Fruit fly (Drosophila melanogaster) whole organism, prepupa: ENCODE results near the gene Ir94f.

Experiments used
- Blimp-1 ChIP-seq: fragments of 200-800 bp; sonication (Bioruptor generic); optimal IDR thresholded peaks from 3 replicates; lab custom pipeline; 2017; ENCODE audit warnings: missing biosample characterization, missing genetic modification characterization, mild to moderate bottlenecking, moderate library complexity, missing genetic modification reagents
- CG10631 ChIP-seq: fragments of 200-800 bp; sonication (Bioruptor generic); optimal IDR thresholded peaks from 2 replicates; lab custom pipeline; 2016; ENCODE audit warnings: missing biosample characterization, missing genetic modification characterization
- CG10669 ChIP-seq: fragments of 200-800 bp; sonication (Bioruptor generic); optimal IDR thresholded peaks from 3 replicates; lab custom pipeline; 2018; ENCODE audit warnings: missing biosample characterization, mild to moderate bottlenecking, missing genetic modification characterization, moderate library complexity
- CG11294 ChIP-seq: fragments of 200-800 bp; sonication (Bioruptor generic); IDR thresholded peaks from 2 replicates; pipeline ENCODE4 v1.3.6; 2022; ENCODE audit warnings: missing biosample characterization, missing genetic modification characterization
- CG11762 ChIP-seq: fragments of 200-800 bp; sonication (Bioruptor generic); optimal IDR thresholded peaks from 3 replicates; lab custom pipeline; 2016; ENCODE audit warnings: missing biosample characterization, missing genetic modification characterization; ENCODE audit not compliant: insufficient read depth
- CG11902 ChIP-seq: fragments of 200-800 bp; sonication (Bioruptor generic); optimal IDR thresholded peaks from 3 replicates; lab custom pipeline; 2016; ENCODE audit warnings: missing biosample characterization, missing genetic modification characterization
- CG15336 ChIP-seq: fragments of 200-800 bp; sonication (Bioruptor generic); IDR thresholded peaks from 2 replicates; pipeline ENCODE4 v1.3.6; 2022; ENCODE audit warnings: missing biosample characterization, missing genetic modification characterization
- CG3032 ChIP-seq: fragments of 200-800 bp; optimal IDR thresholded peaks from 2 replicates; lab custom pipeline; 2019; ENCODE audit warnings: missing biosample characterization, mild to moderate bottlenecking, missing genetic modification characterization, moderate library complexity
- CG31627 ChIP-seq: fragments of 200-800 bp; sonication (Bioruptor generic); optimal IDR thresholded peaks from 3 replicates; lab custom pipeline; 2016; ENCODE audit warnings: missing biosample characterization, missing genetic modification characterization
- CG32006 ChIP-seq: fragments of 200-800 bp; sonication (Bioruptor generic); optimal IDR thresholded peaks from 3 replicates; lab custom pipeline; 2017; ENCODE audit warnings: missing biosample characterization, mild to moderate bottlenecking, missing genetic modification characterization
- CG34406 ChIP-seq: fragments of 200-800 bp; sonication (Bioruptor generic); optimal IDR thresholded peaks from 3 replicates; lab custom pipeline; 2016; ENCODE audit warnings: missing biosample characterization, missing genetic modification characterization
- CG3919 ChIP-seq: fragments of 200-800 bp; sonication (Bioruptor generic); optimal IDR thresholded peaks from 3 replicates; lab custom pipeline; 2016; ENCODE audit warnings: missing biosample characterization, missing genetic modification characterization
- CG6163 ChIP-seq: fragments of 200-800 bp; sonication (Bioruptor generic); IDR thresholded peaks from 3 replicates; pipeline ENCODE4 v1.3.6; 2022; ENCODE audit warnings: missing biosample characterization, missing genetic modification characterization
- CG6276 ChIP-seq: fragments of 200-800 bp; sonication (Bioruptor generic); optimal IDR thresholded peaks from 2 replicates; lab custom pipeline; 2017; ENCODE audit warnings: missing biosample characterization, mild to moderate bottlenecking, missing genetic modification characterization
- CG6792 ChIP-seq: fragments of 200-800 bp; sonication (Bioruptor generic); optimal IDR thresholded peaks from 3 replicates; lab custom pipeline; 2016; ENCODE audit warnings: missing biosample characterization, missing genetic modification characterization
- CG6854 ChIP-seq: fragments of 200-800 bp; sonication (Bioruptor generic); optimal IDR thresholded peaks from 2 replicates; lab custom pipeline; 2017; ENCODE audit warnings: missing biosample characterization, mild to moderate bottlenecking, missing genetic modification characterization
- CG7368 ChIP-seq: fragments of 200-800 bp; sonication (Bioruptor generic); optimal IDR thresholded peaks from 3 replicates; lab custom pipeline; 2016; ENCODE audit warnings: missing biosample characterization, missing genetic modification characterization
- CG8319 ChIP-seq: fragments of 200-800 bp; sonication (Bioruptor generic); optimal IDR thresholded peaks from 3 replicates; lab custom pipeline; 2016; ENCODE audit warnings: missing biosample characterization, missing genetic modification characterization
- CG8632 ChIP-seq: fragments of 200-800 bp; sonication (Bioruptor generic); optimal IDR thresholded peaks from 3 replicates; lab custom pipeline; 2016; ENCODE audit warnings: missing biosample characterization, missing genetic modification characterization
- CG9139 ChIP-seq: fragments of 200-800 bp; sonication (Bioruptor generic); optimal IDR thresholded peaks from 3 replicates; lab custom pipeline; 2017; ENCODE audit warnings: missing biosample characterization, mild to moderate bottlenecking, missing genetic modification characterization
- Eip75B ChIP-seq: fragments of 200-800 bp; sonication (Bioruptor generic); optimal IDR thresholded peaks from 3 replicates; lab custom pipeline; 2016; ENCODE audit warnings: missing biosample characterization, missing genetic modification characterization
- Eip78C ChIP-seq: fragments of 200-800 bp; sonication (Bioruptor generic); peaks from one replicate; lab custom pipeline; 2016; ENCODE audit warnings: missing biosample characterization, missing genetic modification characterization
- Eip93F ChIP-seq: fragments of 200-800 bp; sonication (Bioruptor generic); optimal IDR thresholded peaks from 2 replicates; lab custom pipeline; 2016; ENCODE audit warnings: missing biosample characterization, mild to moderate bottlenecking, missing genetic modification characterization
- Ets21C ChIP-seq: fragments of 200-800 bp; sonication (Bioruptor generic); optimal IDR thresholded peaks from 3 replicates; lab custom pipeline; 2016; ENCODE audit warnings: missing biosample characterization, missing genetic modification characterization
- Ets96B ChIP-seq: fragments of 200-800 bp; optimal IDR thresholded peaks from 2 replicates; lab custom pipeline; 2019; ENCODE audit warnings: missing biosample characterization, mild to moderate bottlenecking, missing genetic modification characterization, moderate library complexity
- Hr39 ChIP-seq: fragments of 200-800 bp; sonication (Bioruptor generic); optimal IDR thresholded peaks from 2 replicates; lab custom pipeline; 2016; ENCODE audit warnings: missing biosample characterization, missing genetic modification characterization
- Hr4 ChIP-seq: fragments of 200-800 bp; sonication (Bioruptor generic); optimal IDR thresholded peaks from 3 replicates; lab custom pipeline; 2016; ENCODE audit warnings: missing biosample characterization, missing genetic modification characterization
- Met ChIP-seq: fragments of 200-800 bp; sonication (Bioruptor generic); optimal IDR thresholded peaks from 3 replicates; lab custom pipeline; 2016; ENCODE audit warnings: missing biosample characterization, missing genetic modification characterization
- OdsH ChIP-seq: fragments of 200-800 bp; sonication (Bioruptor generic); optimal IDR thresholded peaks from 3 replicates; lab custom pipeline; 2016; ENCODE audit warnings: missing biosample characterization, missing genetic modification characterization
- Smox ChIP-seq: fragments of 200-800 bp; sonication (Bioruptor generic); optimal IDR thresholded peaks from 3 replicates; lab custom pipeline; 2016; ENCODE audit warnings: missing biosample characterization, missing genetic modification characterization
- Sox102F ChIP-seq: fragments of 200-800 bp; sonication (Bioruptor generic); optimal IDR thresholded peaks from 2 replicates; lab custom pipeline; 2016; ENCODE audit warnings: missing biosample characterization, mild to moderate bottlenecking, missing genetic modification characterization
- Sox14 ChIP-seq: fragments of 200-800 bp; sonication (Bioruptor generic); optimal IDR thresholded peaks from 3 replicates; lab custom pipeline; 2016; ENCODE audit warnings: missing biosample characterization, missing genetic modification characterization
- Sox15 ChIP-seq: fragments of 200-800 bp; sonication (Bioruptor generic); optimal IDR thresholded peaks from 3 replicates; lab custom pipeline; 2016; ENCODE audit warnings: missing biosample characterization, missing genetic modification characterization
- achi ChIP-seq: fragments of 200-800 bp; sonication (Bioruptor generic); optimal IDR thresholded peaks from 3 replicates; lab custom pipeline; 2016; ENCODE audit warnings: missing biosample characterization, missing genetic modification characterization
- acj6 ChIP-seq: fragments of 200-800 bp; sonication (Bioruptor generic); optimal IDR thresholded peaks from 3 replicates; lab custom pipeline; 2016; ENCODE audit warnings: missing biosample characterization, missing genetic modification characterization
- cyc ChIP-seq: fragments of 200-800 bp; sonication (Bioruptor generic); optimal IDR thresholded peaks from 3 replicates; lab custom pipeline; 2016; ENCODE audit warnings: missing biosample characterization, missing genetic modification characterization
- dac ChIP-seq: fragments of 200-800 bp; sonication (Bioruptor generic); optimal IDR thresholded peaks from 2 replicates; lab custom pipeline; 2017; ENCODE audit warnings: missing biosample characterization, mild to moderate bottlenecking, missing genetic modification characterization
- eg ChIP-seq: fragments of 200-800 bp; sonication (Bioruptor generic); IDR thresholded peaks from 3 replicates; pipeline ENCODE4 v1.3.6; 2022; ENCODE audit warnings: missing biosample characterization, missing genetic modification characterization
- esn ChIP-seq: fragments of 200-800 bp; sonication (Bioruptor generic); optimal IDR thresholded peaks from 2 replicates; lab custom pipeline; 2016; ENCODE audit warnings: missing biosample characterization, mild to moderate bottlenecking, missing genetic modification characterization, moderate library complexity
- fd59A ChIP-seq: fragments of 200-800 bp; sonication (Bioruptor generic); optimal IDR thresholded peaks from 2 replicates; lab custom pipeline; 2017; ENCODE audit warnings: missing biosample characterization, mild to moderate bottlenecking, missing genetic modification characterization, missing genetic modification reagents
- fd85E ChIP-seq: fragments of 200-800 bp; sonication (Bioruptor generic); optimal IDR thresholded peaks from 3 replicates; lab custom pipeline; 2016; ENCODE audit warnings: missing biosample characterization, missing genetic modification characterization
- lz ChIP-seq: fragments of 200-800 bp; sonication (Bioruptor generic); optimal IDR thresholded peaks from 3 replicates; lab custom pipeline; 2016; ENCODE audit warnings: missing biosample characterization, missing genetic modification characterization
- net ChIP-seq: fragments of 200-800 bp; sonication (Bioruptor generic); optimal IDR thresholded peaks from 3 replicates; lab custom pipeline; 2016; ENCODE audit warnings: missing biosample characterization, missing genetic modification characterization
- pdm3 ChIP-seq: fragments of 200-800 bp; sonication (Bioruptor generic); optimal IDR thresholded peaks from 3 replicates; lab custom pipeline; 2016; ENCODE audit warnings: missing biosample characterization, missing genetic modification characterization
- ss ChIP-seq, 2 experiments: fragments of 200-800 bp; sonication (Bioruptor generic); optimal IDR thresholded peaks; 2 replicates in 1 of 2; 3 replicates in 1 of 2; lab custom pipeline; 2017 to 2018; ENCODE audit warnings: mild to moderate bottlenecking in 2 of 2, missing biosample characterization in 2 of 2, missing genetic modification characterization in 2 of 2, moderate library complexity in 1 of 2
- svp ChIP-seq: fragments of 200-800 bp; sonication (Bioruptor generic); peaks from one replicate; lab custom pipeline; 2016; ENCODE audit warnings: missing biosample characterization, missing genetic modification characterization
- topi ChIP-seq: fragments of 200-800 bp; sonication (Bioruptor generic); optimal IDR thresholded peaks from 3 replicates; lab custom pipeline; 2016; ENCODE audit warnings: missing biosample characterization, missing genetic modification characterization
- vri ChIP-seq: fragments of 200-800 bp; sonication (Bioruptor generic); optimal IDR thresholded peaks from 3 replicates; lab custom pipeline; 2016; ENCODE audit warnings: missing biosample characterization, mild to moderate bottlenecking, missing genetic modification characterization

Ir94f gene

DNA sequence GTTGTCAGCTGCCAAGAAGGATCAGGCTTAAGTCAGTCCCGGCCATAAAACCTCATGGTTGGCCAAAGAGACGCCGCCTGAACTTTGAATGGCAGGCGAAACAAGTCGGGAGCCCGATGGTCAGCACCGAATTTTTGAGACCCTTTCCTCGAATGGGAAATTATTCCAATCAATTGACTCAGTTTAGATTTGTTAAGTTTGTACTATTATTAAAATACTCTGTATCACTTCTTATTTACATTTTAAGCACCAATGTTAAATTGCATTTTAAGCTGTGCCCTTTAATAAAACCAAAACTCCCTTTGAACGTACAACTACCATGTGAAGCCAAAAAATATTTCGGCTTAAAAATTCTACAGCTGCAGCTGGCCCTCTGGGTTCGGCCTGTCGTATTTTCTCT lies 5.1 kb downstream of the Ir94f start:
- TF ChIP-seq ss (GFP tag; optimal IDR thresholded peaks at IDR 0.05; lab: Kevin White, UChicago) (peak in 1 of 2 experiments; percentile 22), Eip75B (GFP tag; lab: Kevin White, UChicago) (peak; percentile 77), eg (no peak), acj6 (peak; percentile 83), fd59A (no peak), CG10631 (peak; percentile 57), CG6276 (no peak), CG11902 (GFP tag; lab: Kevin White, UChicago) (peak; percentile 86), CG11294 (GFP tag; lab: Robert Waterston, UW) (no peak), lz (GFP tag; lab: Kevin White, UChicago) (peak; percentile 87), CG3919 (GFP tag; lab: Kevin White, UChicago) (peak; percentile 84), CG8632 (GFP tag; lab: Kevin White, UChicago) (peak; percentile 81), Sox14 (GFP tag; lab: Kevin White, UChicago) (peak; percentile 72), Eip78C (GFP tag; lab: Kevin White, UChicago) (peak; percentile 95), cyc (peak; percentile 88), CG3032 (tag; lab: Kevin White, UChicago) (no peak), Eip93F (GFP tag; lab: Kevin White, UChicago) (peak; percentile 58), CG11762 (GFP tag; lab: Kevin White, UChicago) (peak; percentile 50), vri (peak; percentile 75), Hr39 (GFP tag; lab: Kevin White, UChicago) (peak; percentile 92), CG6163 (GFP tag; lab: Robert Waterston, UW) (peak; percentile 70), dac (GFP tag; lab: Kevin White, UChicago) (no peak), Smox (GFP tag; lab: Kevin White, UChicago) (peak; percentile 88), fd85E (peak; percentile 61), svp (GFP tag; lab: Kevin White, UChicago) (peak; percentile 95), esn (GFP tag; lab: Kevin White, UChicago) (peak; percentile 91), CG31627 (GFP tag; lab: Kevin White, UChicago) (peak; percentile 88), net (GFP tag; lab: Kevin White, UChicago) (peak; percentile 68), Met (GFP tag; lab: Kevin White, UChicago) (peak; percentile 91), CG32006 (GFP tag; lab: Kevin White, UChicago) (peak; percentile 3), CG6792 (GFP tag; lab: Kevin White, UChicago) (peak; percentile 88), pdm3 (GFP tag; lab: Kevin White, UChicago) (peak; percentile 83), Ets21C (GFP tag; lab: Kevin White, UChicago) (peak; percentile 86), CG15336 (GFP tag; lab: Robert Waterston, UW) (no peak), Ets96B (tag; lab: Kevin White, UChicago) (no peak), Blimp-1 (GFP tag; lab: Kevin White, UChicago) (peak; percentile 76), topi (GFP tag; lab: Kevin White, UChicago) (peak; percentile 89), CG6854 (GFP tag; lab: Kevin White, UChicago) (peak; percentile 67), Sox102F (GFP tag; lab: Kevin White, UChicago) (peak; percentile 92), CG7368 (GFP tag; lab: Kevin White, UChicago) (peak; percentile 67), Hr4 (GFP tag; lab: Kevin White, UChicago) (no peak), achi (GFP tag; lab: Kevin White, UChicago) (peak; percentile 79), CG9139 (GFP tag; lab: Kevin White, UChicago) (no peak), Sox15 (GFP tag; lab: Kevin White, UChicago) (peak; percentile 80), CG8319 (peak; percentile 75), OdsH (GFP tag; lab: Kevin White, UChicago) (peak; percentile 73), CG10669 (GFP tag; lab: Kevin White, UChicago) (peak; percentile 2), CG34406 (peak; percentile 82)
